Worm (Caenorhabditis elegans) whole organism, young adult: Measurements from ENCODE around the gene W02A2.5.
A peak's percentile ranks its signal among the peaks of the same experiment; 100 is the strongest.

Source experiments
- B0019.2 ChIP-seq: fragments of 200-800 bp; sonication (Bioruptor generic); conservative IDR thresholded peaks from 2 replicates; pipeline ENCODE4 v1.3.6; 2022; ENCODE audit warnings: missing genetic modification reagents, missing genetic modification characterization, missing compliant biosample characterization
- B0336.3 ChIP-seq: fragments of 200-800 bp; sonication (Bioruptor generic); IDR thresholded peaks from 2 replicates; pipeline ENCODE4 v1.3.6; 2022; ENCODE audit warnings: missing genetic modification characterization, missing compliant biosample characterization
- C17E4.6 ChIP-seq: fragments of 200-800 bp; sonication (Bioruptor generic); IDR thresholded peaks from 2 replicates; pipeline ENCODE4 v1.3.6; 2022; ENCODE audit warnings: missing genetic modification reagents, missing genetic modification characterization, missing compliant biosample characterization
- D2030.7 ChIP-seq: fragments of 200-800 bp; sonication (Bioruptor generic); IDR thresholded peaks from 2 replicates; pipeline ENCODE4 v1.3.6; 2022; ENCODE audit warnings: missing genetic modification reagents, missing genetic modification characterization, missing compliant biosample characterization
- F22D6.2 ChIP-seq: sonication (generic microtip); optimal IDR thresholded peaks from 2 replicates; lab custom pipeline; 2016; ENCODE audit warnings: mild to moderate bottlenecking, missing genetic modification characterization, missing compliant biosample characterization
- F33H1.4 ChIP-seq: fragments of 200-800 bp; sonication (Bioruptor generic); IDR thresholded peaks from 2 replicates; pipeline ENCODE4 v1.3.6; 2022; ENCODE audit warnings: missing genetic modification reagents, missing genetic modification characterization, missing compliant biosample characterization
- F49E8.2 ChIP-seq: sonication (generic microtip); optimal IDR thresholded peaks from 3 replicates; lab custom pipeline; 2017; ENCODE audit warnings: missing genetic modification characterization, mild to moderate bottlenecking, missing compliant biosample characterization, antibody characterized with exemption, moderate library complexity; ENCODE audit not compliant: insufficient read depth
- F57C9.4 ChIP-seq: sonication (generic microtip); optimal IDR thresholded peaks from 2 replicates; lab custom pipeline; 2017; ENCODE audit warnings: mild to moderate bottlenecking, missing genetic modification characterization, missing compliant biosample characterization
- K11D2.4 ChIP-seq: fragments of 200-800 bp; sonication (Bioruptor generic); IDR thresholded peaks from 2 replicates; pipeline ENCODE4 v1.3.6; 2022; ENCODE audit warnings: missing genetic modification reagents, missing genetic modification characterization, missing compliant biosample characterization
- Y53G8AR.9 ChIP-seq: fragments of 200-800 bp; sonication (Bioruptor generic); conservative IDR thresholded peaks from 2 replicates; pipeline ENCODE4 v1.3.6; 2022; ENCODE audit warnings: missing genetic modification reagents, missing genetic modification characterization, missing compliant biosample characterization
- Y56A3A.18 ChIP-seq: fragments of 200-800 bp; sonication (Bioruptor generic); IDR thresholded peaks from 2 replicates; pipeline ENCODE4 v1.3.6; 2022; ENCODE audit warnings: missing genetic modification reagents, missing genetic modification characterization, missing compliant biosample characterization
- Y79H2A.3 ChIP-seq: fragments of 200-800 bp; sonication (Bioruptor generic); conservative IDR thresholded peaks from 2 replicates; pipeline ENCODE4 v1.3.6; 2022; ENCODE audit warnings: missing genetic modification reagents, missing genetic modification characterization, missing compliant biosample characterization
- athp-1 ChIP-seq: sonication (generic microtip); optimal IDR thresholded peaks from 2 replicates; lab custom pipeline; 2017; ENCODE audit warnings: mild to moderate bottlenecking, missing genetic modification characterization, missing compliant biosample characterization
- attf-6 ChIP-seq: fragments of 200-800 bp; sonication (Bioruptor generic); IDR thresholded peaks from 2 replicates; pipeline ENCODE4 v1.3.6; 2022; ENCODE audit warnings: missing genetic modification reagents, missing genetic modification characterization, missing compliant biosample characterization
- ceh-40 ChIP-seq: fragments of 200-800 bp; sonication (Bioruptor generic); IDR thresholded peaks from 2 replicates; pipeline ENCODE4 v1.3.6; 2022; ENCODE audit warnings: missing genetic modification characterization, missing compliant biosample characterization
- ceh-79 ChIP-seq: sonication (generic microtip); optimal IDR thresholded peaks from 2 replicates; lab custom pipeline; 2017; ENCODE audit warnings: mild to moderate bottlenecking, missing genetic modification characterization, missing compliant biosample characterization
- ceh-91 ChIP-seq: fragments of 200-800 bp; sonication (Bioruptor generic); IDR thresholded peaks from 2 replicates; pipeline ENCODE4 v1.3.6; 2022; ENCODE audit warnings: missing genetic modification reagents, missing genetic modification characterization, missing compliant biosample characterization
- dpl-1 ChIP-seq: fragments of 150-350 bp; optimal IDR thresholded peaks from 2 replicates; lab custom pipeline; 2014; ENCODE audit warnings: missing biosample characterization, missing genetic modification reagents, missing genetic modification characterization
- ekl-4 ChIP-seq: fragments of 200-800 bp; sonication (Bioruptor generic); IDR thresholded peaks from 2 replicates; pipeline ENCODE4 v1.3.6; 2022; ENCODE audit warnings: missing genetic modification reagents, missing genetic modification characterization, missing compliant biosample characterization
- ets-4 ChIP-seq: fragments of 200-800 bp; sonication (Bioruptor generic); optimal IDR thresholded peaks from 2 replicates; lab custom pipeline; 2018; ENCODE audit warnings: mild to moderate bottlenecking, missing genetic modification characterization, missing compliant biosample characterization
- him-1 ChIP-seq: sonication (generic microtip); optimal IDR thresholded peaks from 2 replicates; lab custom pipeline; 2016; ENCODE audit warnings: missing genotype, missing genetic modification reagents, missing genetic modification characterization, missing compliant biosample characterization
- lin-35 ChIP-seq, 3 experiments: fragments of 150-350 bp in 2 of 3; sonication (generic microtip) in 1 of 3; optimal IDR thresholded peaks; 2 replicates each; lab custom pipeline; 2014 to 2018; ENCODE audit warnings: missing biosample characterization in 3 of 3, missing genetic modification characterization in 3 of 3, missing genetic modification reagents in 3 of 3
- lin-40 ChIP-seq: sonication (generic microtip); optimal IDR thresholded peaks from 2 replicates; lab custom pipeline; 2016; ENCODE audit warnings: missing genetic modification characterization, mild to moderate bottlenecking, missing compliant biosample characterization, missing genotype, missing genetic modification reagents
- lin-54 ChIP-seq: fragments of 200-800 bp; sonication (Bioruptor generic); optimal IDR thresholded peaks from 2 replicates; lab custom pipeline; 2018; ENCODE audit warnings: mild to moderate bottlenecking, missing genetic modification characterization, missing compliant biosample characterization
- lir-1 ChIP-seq: fragments of 200-800 bp; sonication (Bioruptor generic); conservative IDR thresholded peaks from 2 replicates; pipeline ENCODE4 v1.3.6; 2022; ENCODE audit warnings: missing genetic modification reagents, missing genetic modification characterization, missing compliant biosample characterization
- madf-10 ChIP-seq: sonication (generic microtip); optimal IDR thresholded peaks from 2 replicates; lab custom pipeline; 2016; ENCODE audit warnings: mild to moderate bottlenecking, missing genetic modification characterization, missing compliant biosample characterization
- madf-3 ChIP-seq: fragments of 200-800 bp; sonication (Bioruptor generic); IDR thresholded peaks from 2 replicates; pipeline ENCODE4 v1.3.6; 2022; ENCODE audit warnings: missing genetic modification reagents, missing genetic modification characterization, missing compliant biosample characterization
- madf-6 ChIP-seq: fragments of 200-800 bp; sonication (Bioruptor generic); IDR thresholded peaks from 2 replicates; pipeline ENCODE4 v1.3.6; 2022; ENCODE audit warnings: missing genetic modification reagents, missing genetic modification characterization, missing compliant biosample characterization
- madf-8 ChIP-seq: fragments of 200-800 bp; sonication (Bioruptor generic); conservative IDR thresholded peaks from 2 replicates; pipeline ENCODE4 v1.3.6; 2022; ENCODE audit warnings: missing genetic modification reagents, missing genetic modification characterization, missing compliant biosample characterization
- mcd-1 ChIP-seq: fragments of 200-800 bp; sonication (Bioruptor generic); IDR thresholded peaks from 2 replicates; pipeline ENCODE4 v1.3.6; 2022; ENCODE audit warnings: missing genetic modification reagents, missing genetic modification characterization, missing compliant biosample characterization
- pha-4 ChIP-seq: fragments of 150-350 bp; sonication (generic microtip); optimal IDR thresholded peaks from 2 replicates; lab custom pipeline; 2014; ENCODE audit warnings: missing biosample characterization, missing genetic modification reagents, missing genetic modification characterization
- rcor-1 ChIP-seq: fragments of 200-800 bp; sonication (Bioruptor generic); IDR thresholded peaks from 2 replicates; pipeline ENCODE4 v1.3.6; 2022; ENCODE audit warnings: missing genetic modification reagents, missing genetic modification characterization, missing compliant biosample characterization
- rpc-1 ChIP-seq, 2 experiments: fragments of 150-350 bp in 1 of 2; sonication (generic microtip) in 1 of 2; optimal IDR thresholded peaks; 2 replicates each; lab custom pipeline; 2014 to 2018; ENCODE audit warnings: missing biosample characterization in 1 of 2, missing genetic modification characterization in 1 of 2, missing genetic modification reagents in 1 of 2, missing genotype in 1 of 2
- sdz-38 ChIP-seq: sonication (generic microtip); optimal IDR thresholded peaks from 2 replicates; lab custom pipeline; 2016; ENCODE audit warnings: missing genotype, missing genetic modification characterization, missing compliant biosample characterization
- snpc-1.1 ChIP-seq: sonication (generic microtip); optimal IDR thresholded peaks from 2 replicates; lab custom pipeline; 2017; ENCODE audit warnings: missing genetic modification characterization, mild to moderate bottlenecking, missing compliant biosample characterization, antibody characterized with exemption, moderate library complexity, missing genotype, missing genetic modification reagents; ENCODE audit not compliant: insufficient read depth
- snpc-3.4 ChIP-seq: sonication (generic microtip); optimal IDR thresholded peaks from 2 replicates; lab custom pipeline; 2017; ENCODE audit warnings: missing genetic modification characterization, mild to moderate bottlenecking, missing compliant biosample characterization, antibody characterized with exemption, moderate library complexity, missing genotype, missing genetic modification reagents
- snpc-4 ChIP-seq, 5 experiments: fragments of 150-350 bp in 1 of 5; sonication (generic microtip) in 4 of 5; optimal IDR thresholded peaks; 2 replicates each; lab custom pipeline; 2014 to 2018; ENCODE audit warnings: missing genetic modification characterization in 5 of 5, missing biosample characterization in 3 of 5, antibody characterized with exemption in 2 of 5, mild to moderate bottlenecking in 2 of 5, missing compliant biosample characterization in 2 of 5, missing genotype in 2 of 5, moderate library complexity in 2 of 5, missing genetic modification reagents in 1 of 5
- tbp1 ChIP-seq: fragments of 200-800 bp; sonication (Bioruptor generic); optimal IDR thresholded peaks from 2 replicates; lab custom pipeline; 2018; ENCODE audit warnings: mild to moderate bottlenecking, missing genetic modification characterization, missing compliant biosample characterization
- tlf-1 ChIP-seq: fragments of 200-800 bp; sonication (Bioruptor generic); optimal IDR thresholded peaks from 2 replicates; lab custom pipeline; 2018; ENCODE audit warnings: mild to moderate bottlenecking, missing genetic modification characterization, missing compliant biosample characterization
- xnd-1 ChIP-seq: sonication (generic microtip); optimal IDR thresholded peaks from 2 replicates; lab custom pipeline; 2016; ENCODE audit warnings: missing genotype, missing genetic modification reagents, missing genetic modification characterization, missing compliant biosample characterization
- zfh-2 ChIP-seq: fragments of 200-800 bp; sonication (Bioruptor generic); conservative IDR thresholded peaks from 2 replicates; pipeline ENCODE4 v1.3.6; 2022; ENCODE audit warnings: missing genetic modification reagents, missing genetic modification characterization, missing compliant biosample characterization
- ztf-25 ChIP-seq: fragments of 200-800 bp; sonication (Bioruptor generic); IDR thresholded peaks from 2 replicates; pipeline ENCODE4 v1.3.6; 2022; ENCODE audit warnings: missing genetic modification reagents, missing genetic modification characterization, missing compliant biosample characterization
- ztf-28 ChIP-seq: fragments of 200-800 bp; sonication (Bioruptor generic); IDR thresholded peaks from 2 replicates; pipeline ENCODE4 v1.3.6; 2022; ENCODE audit warnings: missing genetic modification reagents, missing genetic modification characterization, missing compliant biosample characterization
- ztf-3 ChIP-seq: fragments of 200-800 bp; sonication (Bioruptor generic); optimal IDR thresholded peaks from 2 replicates; lab custom pipeline; 2018; ENCODE audit warnings: mild to moderate bottlenecking, missing genetic modification characterization, missing compliant biosample characterization

Gene W02A2.5

ce11 chrIV:13353143-13353773, 10.6 kb downstream of the W02A2.5 start, which contains the start of the genes rec-8 and mex-5 (continued):
- TF ChIP-seq ekl-4: peak; percentile 64; the same call in 1 of the 2 replicates
- TF ChIP-seq lin-35 (GFP tag; optimal IDR thresholded peaks at IDR 0.05; lab: Kevin White, UChicago): peak in 2 of 3 experiments; percentile 55 to 84
- TF ChIP-seq madf-8 (GFP tag; lab: Robert Waterston, UW): peak; percentile 94
- TF ChIP-seq snpc-3.4 (tag; lab: Kevin White, UChicago): peak; percentile 97
- TF ChIP-seq Y79H2A.3: no peak
- TF ChIP-seq attf-6: peak; percentile 83
- TF ChIP-seq snpc-1.1 (tag; lab: Kevin White, UChicago): peak; percentile 82
- TF ChIP-seq athp-1 (tag; lab: Kevin White, UChicago): peak; percentile 31
- TF ChIP-seq F33H1.4 (GFP tag; lab: Robert Waterston, UW): peak; percentile 98
- peak; percentile 28; the same call in 1 of the 2 replicates for TF ChIP-seq rcor-1 (GFP tag; lab: Robert Waterston, UW)
- peak; percentile 7; the same call in 1 of the 2 replicates for TF ChIP-seq lir-1 (GFP tag; lab: Robert Waterston, UW)
- TF ChIP-seq xnd-1 (tag; lab: Kevin White, UChicago): peak; percentile 93
- peak; percentile 75 for TF ChIP-seq lin-54 (GFP tag; lab: Kevin White, UChicago)
- TF ChIP-seq tbp1 (GFP tag; lab: Kevin White, UChicago): peak; percentile 53
- no peak for TF ChIP-seq Y56A3A.18
- TF ChIP-seq ets-4 (GFP tag; lab: Kevin White, UChicago): no peak
- peak; percentile 85 for TF ChIP-seq tlf-1
- TF ChIP-seq rpc-1 (optimal IDR thresholded peaks at IDR 0.05; lab: Kevin White, UChicago): no peak
- peak; percentile 12 for TF ChIP-seq rpc-1 (tag; optimal IDR thresholded peaks at IDR 0.05; lab: Kevin White, UChicago)
- peak; percentile 84 for TF ChIP-seq B0019.2 (GFP tag; lab: Robert Waterston, UW)
- TF ChIP-seq ceh-91: peak; percentile 94
- peak; percentile 98 for TF ChIP-seq madf-6
- TF ChIP-seq B0336.3 (GFP tag; lab: Robert Waterston, UW): peak; percentile 42; the same call in 1 of the 2 replicates
- no peak for TF ChIP-seq F57C9.4 (tag; lab: Kevin White, UChicago)
- no peak for TF ChIP-seq ceh-40
- peak; percentile 95 for TF ChIP-seq F49E8.2 (tag; lab: Kevin White, UChicago)
- TF ChIP-seq ztf-25 (GFP tag; lab: Robert Waterston, UW): 0 out of 2 replicates have a peak, but pooled peaks have one; percentile 52
- peak; percentile 2 for TF ChIP-seq him-1 (tag; lab: Kevin White, UChicago)
- 0 out of 2 replicates have a peak, but pooled peaks have one; percentile 29 for TF ChIP-seq madf-3 (GFP tag; lab: Robert Waterston, UW)
- TF ChIP-seq D2030.7 (GFP tag; lab: Robert Waterston, UW): peak; percentile 89
- peak; percentile 81 for TF ChIP-seq C17E4.6 (GFP tag; lab: Robert Waterston, UW)
- TF ChIP-seq madf-10 (tag; lab: Kevin White, UChicago): no peak
- no peak for TF ChIP-seq ztf-28 (GFP tag; lab: Robert Waterston, UW)
- TF ChIP-seq mcd-1: peak; percentile 40; the same call in 1 of the 2 replicates
- TF ChIP-seq Y53G8AR.9 (GFP tag; lab: Robert Waterston, UW): 0 out of 2 replicates have a peak, but pooled peaks have one; percentile 38
- TF ChIP-seq dpl-1 (GFP tag; lab: Kevin White, UChicago): peak; percentile 92

- TF ChIP-seq ztf-3: no peak
- no peak for TF ChIP-seq B0336.3 (GFP tag; lab: Robert Waterston, UW)
- TF ChIP-seq K11D2.4 (GFP tag; lab: Robert Waterston, UW): no peak
- no peak for TF ChIP-seq zfh-2 (GFP tag; lab: Robert Waterston, UW)
- no peak for TF ChIP-seq F22D6.2 (tag; lab: Kevin White, UChicago)
- no peak for TF ChIP-seq F49E8.2 (tag; lab: Kevin White, UChicago)
- no peak for TF ChIP-seq ceh-79 (tag; lab: Kevin White, UChicago)
- no peak for TF ChIP-seq Y79H2A.3
- TF ChIP-seq pha-4: no peak
- TF ChIP-seq snpc-4 (GFP tag; optimal IDR thresholded peaks at IDR 0.05; lab: Kevin White, UChicago): no peak
- TF ChIP-seq snpc-4 (tag; optimal IDR thresholded peaks at IDR 0.05; lab: Kevin White, UChicago): no peak
- TF ChIP-seq sdz-38: no peak
- no peak for TF ChIP-seq lin-40 (tag; lab: Kevin White, UChicago)
- no peak for TF ChIP-seq lin-54 (GFP tag; lab: Kevin White, UChicago)
Measured at ce11 chrIV:13354044-13354443, 11.4 kb downstream of the W02A2.5 start.
